Fruit fly (Drosophila melanogaster) whole organism, embryonic: ENCODE measurements around the gene sick.

Experiments used
- Blimp-1 ChIP-seq: fragments of 200-800 bp; sonication (Bioruptor generic); optimal IDR thresholded peaks from 3 replicates; lab custom pipeline; 2018; ENCODE audit warnings: missing biosample characterization, missing genetic modification characterization, mild to moderate bottlenecking, moderate library complexity, missing genetic modification reagents
- CG10543 ChIP-seq: fragments of 200-800 bp; sonication (Bioruptor generic); optimal IDR thresholded peaks from 3 replicates; lab custom pipeline; 2017; ENCODE audit warnings: missing biosample characterization, mild to moderate bottlenecking, missing genetic modification characterization, moderate library complexity
- CG11085 ChIP-seq: fragments of 200-800 bp; sonication (Bioruptor generic); IDR thresholded peaks from 2 replicates; pipeline ENCODE4 v1.3.6; 2022; ENCODE audit warnings: missing biosample characterization, missing genetic modification characterization
- CG11695 ChIP-seq: fragments of 200-800 bp; sonication (Bioruptor generic); IDR thresholded peaks from 3 replicates; pipeline ENCODE4 v1.3.6; 2022; ENCODE audit warnings: missing biosample characterization, missing genetic modification characterization
- CG1233 ChIP-seq: fragments of 200-800 bp; sonication (Bioruptor generic); optimal IDR thresholded peaks from 4 replicates; lab custom pipeline; 2018; ENCODE audit warnings: missing biosample characterization, mild to moderate bottlenecking, missing genetic modification characterization
- CG13123 ChIP-seq: fragments of 200-800 bp; sonication (Bioruptor generic); optimal IDR thresholded peaks from 2 replicates; lab custom pipeline; 2016; ENCODE audit warnings: missing biosample characterization, missing genetic modification characterization
- CG13894 ChIP-seq: fragments of 200-800 bp; sonication (Bioruptor generic); optimal IDR thresholded peaks from 3 replicates; lab custom pipeline; 2018; ENCODE audit warnings: missing biosample characterization, mild to moderate bottlenecking, missing genetic modification characterization, moderate library complexity
- CG1603 ChIP-seq: fragments of 200-800 bp; sonication (Bioruptor generic); optimal IDR thresholded peaks from 2 replicates; lab custom pipeline; 2019; ENCODE audit warnings: missing biosample characterization, mild to moderate bottlenecking, missing genetic modification characterization, moderate library complexity
- CG18262 ChIP-seq: fragments of 200-800 bp; optimal IDR thresholded peaks from 3 replicates; lab custom pipeline; 2019; ENCODE audit warnings: missing biosample characterization, mild to moderate bottlenecking, missing genetic modification characterization, moderate library complexity
- CG18476 ChIP-seq: fragments of 200-800 bp; sonication (Bioruptor generic); optimal IDR thresholded peaks from 2 replicates; lab custom pipeline; 2016; ENCODE audit warnings: missing biosample characterization, mild to moderate bottlenecking, missing genetic modification characterization
- CG32532 ChIP-seq: fragments of 200-800 bp; sonication (Bioruptor generic); IDR thresholded peaks from 2 replicates; pipeline ENCODE4 v1.3.6; 2022; ENCODE audit warnings: missing biosample characterization, missing genetic modification characterization
- CG3838 ChIP-seq: fragments of 200-800 bp; sonication (Bioruptor generic); optimal IDR thresholded peaks from 3 replicates; lab custom pipeline; 2016; ENCODE audit warnings: missing biosample characterization, missing genetic modification characterization
- CG42726 ChIP-seq: fragments of 200-800 bp; sonication (Bioruptor generic); IDR thresholded peaks from 2 replicates; pipeline ENCODE4 v1.3.6; 2022; ENCODE audit warnings: missing biosample characterization, missing genetic modification characterization; ENCODE audit not compliant: partially characterized antibody
- CG4360 ChIP-seq: fragments of 200-800 bp; sonication (Bioruptor generic); IDR thresholded peaks from 2 replicates; pipeline ENCODE4 v1.3.6; 2022; ENCODE audit warnings: missing biosample characterization, missing genetic modification characterization
- CG6175 ChIP-seq: fragments of 200-800 bp; sonication (Bioruptor generic); IDR thresholded peaks from 3 replicates; pipeline ENCODE4 v1.3.6; 2022; ENCODE audit warnings: missing biosample characterization, missing genetic modification characterization
- CG6654 ChIP-seq: fragments of 200-800 bp; sonication (Bioruptor generic); optimal IDR thresholded peaks from 2 replicates; lab custom pipeline; 2017; ENCODE audit warnings: missing biosample characterization, mild to moderate bottlenecking, missing genetic modification characterization
- CG6765 ChIP-seq: fragments of 200-800 bp; sonication (Bioruptor generic); optimal IDR thresholded peaks from 3 replicates; lab custom pipeline; 2017; ENCODE audit warnings: missing biosample characterization, mild to moderate bottlenecking, missing genetic modification characterization
- CG6813 ChIP-seq: fragments of 200-800 bp; sonication (Bioruptor generic); optimal IDR thresholded peaks from 2 replicates; lab custom pipeline; 2017; ENCODE audit warnings: missing biosample characterization, missing genetic modification characterization, mild to moderate bottlenecking, moderate library complexity, missing genetic modification reagents
- CG7963 ChIP-seq: fragments of 200-800 bp; sonication (Bioruptor generic); IDR thresholded peaks from 3 replicates; pipeline ENCODE4 v1.3.6; 2022; ENCODE audit warnings: missing biosample characterization, missing genetic modification characterization; ENCODE audit not compliant: partially characterized antibody
- CG7987 ChIP-seq: fragments of 200-800 bp; sonication (Bioruptor generic); optimal IDR thresholded peaks from 2 replicates; lab custom pipeline; 2018; ENCODE audit warnings: missing biosample characterization, mild to moderate bottlenecking, missing genetic modification characterization, moderate library complexity
- CG8478 ChIP-seq: fragments of >200 bp; optimal IDR thresholded peaks from 2 replicates; lab custom pipeline; 2018
- CG8765 ChIP-seq: fragments of 200-800 bp; sonication (Bioruptor generic); IDR thresholded peaks from 2 replicates; pipeline ENCODE4 v1.3.6; 2022; ENCODE audit warnings: missing biosample characterization, missing genetic modification characterization
- Camta ChIP-seq: fragments of 200-800 bp; sonication (Bioruptor generic); optimal IDR thresholded peaks from 2 replicates; lab custom pipeline; 2016; ENCODE audit warnings: missing biosample characterization, missing genetic modification characterization
- Ets97D ChIP-seq: fragments of 200-800 bp; sonication (Bioruptor generic); optimal IDR thresholded peaks from 3 replicates; lab custom pipeline; 2016; ENCODE audit warnings: missing biosample characterization, missing genetic modification characterization
- Hey ChIP-seq: fragments of 200-800 bp; sonication (Bioruptor generic); optimal IDR thresholded peaks from 3 replicates; lab custom pipeline; 2018; ENCODE audit warnings: missing biosample characterization, mild to moderate bottlenecking, missing genetic modification characterization
- HmgZ ChIP-seq: fragments of 200-800 bp; sonication (Bioruptor generic); optimal IDR thresholded peaks from 2 replicates; lab custom pipeline; 2018; ENCODE audit warnings: missing biosample characterization, mild to moderate bottlenecking, missing genetic modification characterization
- Hr78 ChIP-seq, 2 experiments: fragments of 200-800 bp in 1 of 2; fragments of >200 bp in 1 of 2; sonication (Bioruptor generic) in 1 of 2; optimal IDR thresholded peaks; 2 replicates each; lab custom pipeline; 2017 to 2019; ENCODE audit warnings: missing biosample characterization in 2 of 2, missing genetic modification characterization in 2 of 2, mild to moderate bottlenecking in 1 of 2, moderate library complexity in 1 of 2
- Oli ChIP-seq: fragments of 200-800 bp; sonication (Bioruptor generic); optimal IDR thresholded peaks from 2 replicates; lab custom pipeline; 2018; ENCODE audit warnings: missing biosample characterization, mild to moderate bottlenecking, missing genetic modification characterization, moderate library complexity
- Pdp1 ChIP-seq, 2 experiments: fragments of 200-800 bp; sonication (Bioruptor generic); optimal IDR thresholded peaks; 3 replicates each; lab custom pipeline; 2016; ENCODE audit warnings: missing biosample characterization in 2 of 2, missing genetic modification characterization in 2 of 2, mild to moderate bottlenecking in 1 of 2, moderate library complexity in 1 of 2
- abd-A ChIP-seq: fragments of 200-800 bp; sonication (Bioruptor generic); optimal IDR thresholded peaks from 3 replicates; lab custom pipeline; 2019; ENCODE audit warnings: missing biosample characterization, mild to moderate bottlenecking, missing genetic modification characterization, moderate library complexity
- bowl ChIP-seq: fragments of 200-800 bp; sonication (Bioruptor generic); IDR thresholded peaks from 2 replicates; pipeline ENCODE4 v1.3.6; 2022; ENCODE audit warnings: missing biosample characterization, missing genetic modification characterization
- cg ChIP-seq: fragments of 200-800 bp; sonication (Bioruptor generic); optimal IDR thresholded peaks from 3 replicates; lab custom pipeline; 2019; ENCODE audit warnings: missing biosample characterization, mild to moderate bottlenecking, missing genetic modification characterization, moderate library complexity
- chinmo ChIP-seq: fragments of 200-800 bp; sonication (Bioruptor generic); IDR thresholded peaks from 4 replicates; pipeline ENCODE4 v1.3.6; 2022; ENCODE audit warnings: missing biosample characterization, missing genetic modification characterization; ENCODE audit not compliant: partially characterized antibody
- crol ChIP-seq: fragments of 200-800 bp; sonication (Bioruptor generic); IDR thresholded peaks from 2 replicates; pipeline ENCODE4 v1.3.6; 2022; ENCODE audit warnings: missing biosample characterization, missing genetic modification characterization
- cwo ChIP-seq: fragments of 200-800 bp; sonication (Bioruptor generic); optimal IDR thresholded peaks from 3 replicates; lab custom pipeline; 2017; ENCODE audit warnings: missing biosample characterization, missing genetic modification characterization, mild to moderate bottlenecking, moderate library complexity, missing genetic modification reagents
- exex ChIP-seq: fragments of 200-800 bp; sonication (Bioruptor generic); optimal IDR thresholded peaks from 4 replicates; lab custom pipeline; 2018; ENCODE audit warnings: missing biosample characterization, mild to moderate bottlenecking, missing genetic modification characterization, moderate library complexity
- fd3F ChIP-seq: fragments of 200-800 bp; sonication (Bioruptor generic); optimal IDR thresholded peaks from 2 replicates; lab custom pipeline; 2018; ENCODE audit warnings: missing biosample characterization, mild to moderate bottlenecking, missing genetic modification characterization, moderate library complexity
- ftz-f1 ChIP-seq: fragments of 200-800 bp; sonication (Bioruptor generic); optimal IDR thresholded peaks from 2 replicates; lab custom pipeline; 2016; ENCODE audit warnings: missing biosample characterization, missing genetic modification characterization
- grn ChIP-seq: fragments of 200-800 bp; sonication (Bioruptor generic); optimal IDR thresholded peaks from 3 replicates; lab custom pipeline; 2017; ENCODE audit warnings: missing biosample characterization, missing genetic modification characterization
- mirr ChIP-seq: fragments of 200-800 bp; sonication (Bioruptor generic); optimal IDR thresholded peaks from 3 replicates; lab custom pipeline; 2018; ENCODE audit warnings: missing biosample characterization, mild to moderate bottlenecking, missing genetic modification characterization
- oc ChIP-seq: fragments of 200-800 bp; sonication (Bioruptor generic); optimal IDR thresholded peaks from 2 replicates; lab custom pipeline; 2018; ENCODE audit warnings: missing biosample characterization, mild to moderate bottlenecking, missing genetic modification characterization, moderate library complexity
- peb ChIP-seq: fragments of 200-800 bp; sonication (Bioruptor generic); IDR thresholded peaks from 2 replicates; pipeline ENCODE4 v1.3.6; 2022; ENCODE audit warnings: missing biosample characterization, missing genetic modification characterization
- sd ChIP-seq: fragments of 200-800 bp; sonication (Bioruptor generic); optimal IDR thresholded peaks from 3 replicates; lab custom pipeline; 2018; ENCODE audit warnings: missing biosample characterization, mild to moderate bottlenecking, missing genetic modification characterization, moderate library complexity
- shn ChIP-seq: fragments of 200-800 bp; sonication (Bioruptor generic); optimal IDR thresholded peaks from 3 replicates; lab custom pipeline; 2016; ENCODE audit warnings: missing biosample characterization, missing genetic modification characterization
- sim ChIP-seq: fragments of 200-800 bp; sonication (Bioruptor generic); IDR thresholded peaks from 2 replicates; pipeline ENCODE4 v1.3.6; 2022; ENCODE audit warnings: missing biosample characterization, missing genetic modification characterization
- sqz ChIP-seq: fragments of 200-800 bp; sonication (Bioruptor generic); optimal IDR thresholded peaks from 3 replicates; lab custom pipeline; 2018; ENCODE audit warnings: missing biosample characterization, mild to moderate bottlenecking, missing genetic modification characterization
- sug ChIP-seq: fragments of 200-800 bp; optimal IDR thresholded peaks from 2 replicates; lab custom pipeline; 2019; ENCODE audit warnings: missing biosample characterization, mild to moderate bottlenecking, missing genetic modification characterization, moderate library complexity
- vnd ChIP-seq: fragments of 200-800 bp; sonication (Bioruptor generic); IDR thresholded peaks from 3 replicates; pipeline ENCODE4 v1.3.6; 2022; ENCODE audit warnings: missing biosample characterization, missing genetic modification characterization; ENCODE audit not compliant: partially characterized antibody
- vvl ChIP-seq: fragments of 200-800 bp; sonication (Bioruptor generic); IDR thresholded peaks from 2 replicates; pipeline ENCODE4 v1.3.6; 2022; ENCODE audit warnings: missing biosample characterization, missing genetic modification characterization

Gene sick

DNA sequence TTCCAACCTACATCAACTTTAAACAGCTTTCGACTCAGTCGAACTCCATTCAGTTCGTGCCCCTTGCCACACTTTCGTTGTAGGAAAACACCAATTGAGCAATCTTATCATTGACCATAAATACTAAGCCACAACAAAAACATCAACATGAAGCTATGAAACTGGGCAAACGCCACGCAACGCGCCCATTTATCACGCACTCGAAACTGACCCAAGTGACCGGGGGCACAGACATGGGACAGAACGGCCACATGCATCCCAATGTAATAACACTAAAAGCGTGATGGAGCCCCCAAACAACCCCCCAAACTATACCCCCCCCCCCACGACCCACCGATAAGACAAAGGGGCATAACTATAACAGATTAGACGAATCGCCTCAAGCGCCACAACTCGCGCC lies 136.4 kb downstream of the sick start:
- TF ChIP-seq grn (peak; percentile 42), Hey (tag; lab: Kevin White, UChicago) (peak; percentile 1), CG11695 (GFP tag; lab: Robert Waterston, UW) (0 out of 3 replicates have a peak, but pooled peaks have one; percentile 7), vnd (GFP tag; lab: Robert Waterston, UW) (no peak), cwo (GFP tag; lab: Kevin White, UChicago) (peak; percentile 1), mirr (GFP tag; lab: Kevin White, UChicago) (peak; percentile 6), CG7987 (GFP tag; lab: Kevin White, UChicago) (peak; percentile 9), cg (no peak), CG8765 (no peak), CG6765 (GFP tag; lab: Kevin White, UChicago) (no peak), Pdp1 (GFP tag; optimal IDR thresholded peaks at IDR 0.05; lab: Kevin White, UChicago) (peak in 1 of 2 experiments; percentile 64), sd (tag; lab: Kevin White, UChicago) (peak; percentile 83), CG18476 (GFP tag; lab: Kevin White, UChicago) (no peak), sug (peak; percentile 59), CG6175 (GFP tag; lab: Robert Waterston, UW) (peak; percentile 46; the same call in 1 of the 3 replicates), oc (tag; lab: Kevin White, UChicago) (peak; percentile 87), CG6813 (peak; percentile 10), Hr78 (GFP tag; optimal IDR thresholded peaks at IDR 0.05; lab: Kevin White, UChicago) (peak in 1 of 2 experiments; percentile 99), CG13894 (peak; percentile 11), HmgZ (tag; lab: Kevin White, UChicago) (peak; percentile 10), CG10543 (GFP tag; lab: Kevin White, UChicago) (peak; percentile 47), exex (tag; lab: Kevin White, UChicago) (peak; percentile 15), CG4360 (GFP tag; lab: Robert Waterston, UW) (0 out of 2 replicates have a peak, but pooled peaks have one; percentile 46), Blimp-1 (peak; percentile 54), Ets97D (GFP tag; lab: Kevin White, UChicago) (no peak), chinmo (GFP tag; lab: Robert Waterston, UW) (0 out of 4 replicates have a peak, but pooled peaks have one; percentile 29), crol (peak; percentile 78), abd-A (peak; percentile 67)

DNA sequence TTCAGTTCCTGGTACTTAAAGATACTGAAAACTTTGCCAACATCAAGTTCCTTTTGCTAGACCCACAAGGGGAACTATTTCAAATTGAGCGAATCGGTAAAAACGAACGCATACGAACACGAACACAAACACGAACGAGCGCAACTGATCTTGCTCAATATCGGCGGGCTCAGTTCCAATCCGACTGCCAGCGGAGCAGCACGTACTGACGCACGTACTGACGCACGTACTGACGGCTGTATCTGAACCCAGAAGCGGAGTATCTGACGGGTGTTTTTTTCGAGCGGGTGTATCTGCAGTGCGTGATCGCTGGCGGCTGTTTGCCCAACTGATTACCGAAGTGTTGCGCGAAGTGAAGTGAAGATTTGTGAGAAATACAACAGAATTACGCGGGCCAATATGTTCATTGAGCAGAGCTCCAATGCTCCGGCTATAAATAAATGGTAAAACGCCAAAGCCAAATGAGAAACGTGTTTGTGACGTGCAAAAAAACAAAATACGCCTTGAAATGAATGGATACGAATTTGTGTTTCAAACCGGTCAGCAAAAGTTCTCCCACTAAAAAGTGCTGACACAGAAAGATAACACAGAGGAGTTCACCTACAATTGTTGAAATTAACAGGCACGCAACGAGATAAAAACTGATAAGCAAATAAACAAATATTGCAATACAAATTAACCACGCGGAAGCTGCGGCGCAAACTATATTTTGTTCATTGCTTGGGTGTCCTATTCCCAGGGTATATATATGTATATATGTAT lies 139.1 kb downstream of the sick start:
- TF ChIP-seq CG1603 = peak; percentile 40
- TF ChIP-seq CG8478 (lab: Kevin White, UChicago) = no peak
- no peak for TF ChIP-seq peb (GFP tag; lab: Robert Waterston, UW)
- 0 out of 2 replicates have a peak, but pooled peaks have one; percentile 48 for TF ChIP-seq sim (GFP tag; lab: Robert Waterston, UW)
- TF ChIP-seq CG11085 = no peak
- peak; percentile 81 for TF ChIP-seq CG42726 (GFP tag; lab: Robert Waterston, UW)
- no peak for TF ChIP-seq CG7963 (GFP tag; lab: Robert Waterston, UW)
- TF ChIP-seq vvl (GFP tag; lab: Robert Waterston, UW) = peak; percentile 70
- no peak for TF ChIP-seq Camta (GFP tag; lab: Kevin White, UChicago)
- TF ChIP-seq Oli (tag; lab: Kevin White, UChicago) = no peak
- no peak for TF ChIP-seq fd3F (GFP tag; lab: Kevin White, UChicago)
- TF ChIP-seq CG32532 (GFP tag; lab: Robert Waterston, UW) = peak; percentile 17; the same call in 1 of the 2 replicates
- TF ChIP-seq ftz-f1 (GFP tag; lab: Kevin White, UChicago) = peak; percentile 31
- no peak for TF ChIP-seq CG6654
- TF ChIP-seq CG13123 (GFP tag; lab: Kevin White, UChicago) = no peak
- peak; percentile 26 for TF ChIP-seq CG1233
- TF ChIP-seq bowl (GFP tag; lab: Robert Waterston, UW) = no peak; the same call in 1 of the 2 replicates
- no peak for TF ChIP-seq CG18262
- TF ChIP-seq CG3838 (GFP tag; lab: Kevin White, UChicago) = no peak
- no peak for TF ChIP-seq sqz
- no peak for TF ChIP-seq shn
